Worm (Caenorhabditis elegans) whole organism, L4 larva: ENCODE results near the gene scl-3.

ENCODE experiments used
- aha-1 ChIP-seq: fragments of 150-350 bp; peaks from one replicate; lab custom pipeline; 2014; ENCODE audit warnings: missing biosample characterization, missing genetic modification characterization
- daf-12 ChIP-seq: fragments of 150-350 bp; optimal IDR thresholded peaks from 2 replicates; lab custom pipeline; 2014; ENCODE audit warnings: missing biosample characterization, missing genetic modification reagents, missing genetic modification characterization
- lin-13 ChIP-seq: fragments of 150-350 bp; optimal IDR thresholded peaks from 2 replicates; lab custom pipeline; 2014; ENCODE audit warnings: missing biosample characterization, missing genetic modification reagents, missing genetic modification characterization
- mep-1 ChIP-seq: fragments of 150-350 bp; sonication (generic microtip); optimal IDR thresholded peaks from 3 replicates; lab custom pipeline; 2014; ENCODE audit warnings: missing biosample characterization, missing genetic modification characterization

- TF ChIP-seq aha-1 (peak; percentile 45), daf-12 (tag; lab: Kevin White, UChicago) (no peak), mep-1 (no peak), lin-13 (GFP tag; lab: Kevin White, UChicago) (no peak)
Observed at ce11 chrIV:13015801-13016404, 43.5 kb upstream of the scl-3 start.
